Worm (Caenorhabditis elegans): ENCODE data around the gene egas-3.

DNA sequence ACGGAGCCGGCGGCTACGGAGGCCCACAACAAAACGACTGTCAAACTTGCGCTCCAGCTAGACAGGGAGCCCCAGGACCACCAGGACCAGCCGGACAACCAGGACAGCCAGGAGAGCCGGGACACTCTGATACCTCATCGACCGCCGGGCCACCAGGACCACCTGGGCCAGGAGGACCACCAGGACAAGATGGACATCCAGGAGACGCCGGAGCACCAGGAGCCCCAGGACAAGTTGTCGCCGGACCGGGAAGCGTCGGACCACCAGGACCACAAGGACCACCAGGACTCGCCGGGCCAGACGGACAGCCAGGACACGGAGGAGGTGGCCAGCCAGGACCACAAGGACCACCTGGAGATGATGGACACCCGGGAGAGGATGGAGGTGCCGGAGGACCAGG is 2.9 kb upstream of the egas-3 start:
- TF ChIP-seq pqm-1 (tag; optimal IDR thresholded peaks at IDR 0.05) (no peak), ets-4 (tag; optimal IDR thresholded peaks at IDR 0.05) (no peak)
